Worm (Caenorhabditis elegans) whole organism, mixed stage, embryonic: ENCODE data around the gene mcu-1.

Source experiments
- blmp-1 ChIP-seq: fragments of 150-350 bp; optimal IDR thresholded peaks from 2 replicates; lab custom pipeline; 2014; ENCODE audit warnings: missing biosample characterization, missing genetic modification characterization
- ceh-39 ChIP-seq: fragments of 150-350 bp; optimal IDR thresholded peaks from 2 replicates; lab custom pipeline; 2014; ENCODE audit warnings: missing biosample characterization, missing genetic modification characterization
- ceh-43 ChIP-seq: fragments of 200-800 bp; sonication (Bioruptor generic); optimal IDR thresholded peaks from 2 replicates; lab custom pipeline; 2018; ENCODE audit warnings: mild to moderate bottlenecking, missing genetic modification characterization, moderate library complexity, missing compliant biosample characterization
- ces-1 ChIP-seq: fragments of 150-350 bp; optimal IDR thresholded peaks from 2 replicates; lab custom pipeline; 2014; ENCODE audit warnings: missing biosample characterization, missing genetic modification reagents, missing genetic modification characterization
- cnd-1 ChIP-seq: fragments of 200-800 bp; sonication (Bioruptor generic); optimal IDR thresholded peaks from 2 replicates; lab custom pipeline; 2018; ENCODE audit warnings: mild to moderate bottlenecking, missing genetic modification characterization, missing compliant biosample characterization
- drap-1 ChIP-seq: fragments of 200-800 bp; sonication (Bioruptor generic); optimal IDR thresholded peaks from 3 replicates; lab custom pipeline; 2018; ENCODE audit warnings: mild to moderate bottlenecking, missing genetic modification characterization, missing compliant biosample characterization
- elt-1 ChIP-seq: sonication (generic microtip); optimal IDR thresholded peaks from 2 replicates; lab custom pipeline; 2017; ENCODE audit warnings: missing genetic modification characterization, mild to moderate bottlenecking, missing compliant biosample characterization, antibody characterized with exemption, moderate library complexity, borderline replicate concordance; ENCODE audit not compliant: insufficient read depth
- flh-1 ChIP-seq: fragments of 200-800 bp; sonication (Bioruptor generic); optimal IDR thresholded peaks from 2 replicates; lab custom pipeline; 2018; ENCODE audit warnings: mild to moderate bottlenecking, missing genetic modification characterization, moderate library complexity, missing compliant biosample characterization
- hlh-1 ChIP-seq: fragments of 150-350 bp; optimal IDR thresholded peaks from 2 replicates; lab custom pipeline; 2014; ENCODE audit warnings: missing biosample characterization, missing genetic modification reagents, missing genetic modification characterization
- lin-13 ChIP-seq: fragments of 150-350 bp; optimal IDR thresholded peaks from 2 replicates; lab custom pipeline; 2014; ENCODE audit warnings: missing biosample characterization, missing genetic modification characterization
- lsy-2 ChIP-seq: fragments of 150-350 bp; optimal IDR thresholded peaks from 2 replicates; lab custom pipeline; 2014; ENCODE audit warnings: missing biosample characterization, missing genetic modification characterization
- mab-5 ChIP-seq: fragments of 150-350 bp; optimal IDR thresholded peaks from 2 replicates; lab custom pipeline; 2014; ENCODE audit warnings: missing biosample characterization, missing genetic modification characterization
- sptf-1 ChIP-seq: sonication (generic microtip); optimal IDR thresholded peaks from 2 replicates; lab custom pipeline; 2017; ENCODE audit warnings: mild to moderate bottlenecking, missing genetic modification characterization, moderate library complexity, missing compliant biosample characterization
- tbx-8 ChIP-seq: fragments of 200-800 bp; sonication (Bioruptor generic); optimal IDR thresholded peaks from 2 replicates; lab custom pipeline; 2018; ENCODE audit warnings: mild to moderate bottlenecking, missing genetic modification characterization, moderate library complexity, missing compliant biosample characterization
- unc-39 ChIP-seq: fragments of 150-350 bp; optimal IDR thresholded peaks from 2 replicates; lab custom pipeline; 2014; ENCODE audit warnings: missing biosample characterization, missing genetic modification characterization
- unc-62 ChIP-seq: fragments of 150-350 bp; optimal IDR thresholded peaks from 2 replicates; lab custom pipeline; 2014; ENCODE audit warnings: missing biosample characterization, missing genetic modification reagents, missing genetic modification characterization

The mcu-1 gene

DNA sequence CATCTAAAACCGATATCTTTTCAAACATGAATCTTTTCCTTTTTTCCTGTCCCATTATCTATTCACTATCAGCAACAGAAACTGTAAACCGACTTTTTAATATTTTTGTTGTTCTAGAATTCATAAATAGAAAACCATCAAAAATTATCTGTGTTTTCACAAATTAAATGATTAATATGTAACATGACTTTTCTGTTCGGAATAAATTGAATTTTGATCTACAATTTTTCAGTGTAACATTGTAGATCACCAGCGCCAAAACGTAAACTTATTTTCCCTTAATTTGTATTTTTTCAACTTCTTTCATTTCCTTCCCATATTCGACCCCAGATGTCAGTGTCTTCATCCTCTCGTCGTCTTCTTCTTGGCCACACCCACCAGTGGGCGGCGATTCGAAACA lies 47.8 kb downstream of the mcu-1 start, which contains the start of gene H04M03.3:
TSS of gene H04M03.3 (plus strand) at position 301 of the 400 bp plus-strand sequence.
- TF ChIP-seq lsy-2 (tag; lab: Kevin White, UChicago) (no peak), unc-39 (tag; lab: Kevin White, UChicago) (no peak), mab-5 (tag; lab: Kevin White, UChicago) (no peak), sptf-1 (tag; lab: Kevin White, UChicago) (no peak), ces-1 (no peak), cnd-1 (no peak), blmp-1 (no peak), flh-1 (GFP tag; lab: Kevin White, UChicago) (no peak), elt-1 (tag; lab: Kevin White, UChicago) (no peak), tbx-8 (GFP tag; lab: Kevin White, UChicago) (no peak), ceh-39 (tag; lab: Kevin White, UChicago) (no peak), unc-62 (GFP tag; lab: Kevin White, UChicago) (no peak), ceh-43 (no peak), lin-13 (tag; lab: Kevin White, UChicago) (no peak), hlh-1 (tag; lab: Kevin White, UChicago) (no peak), drap-1 (GFP tag; lab: Kevin White, UChicago) (no peak)
